Worm (Caenorhabditis elegans) whole organism, L1 larva: ENCODE results near the gene C08F8.6.

Experiments used
- F16B12.6 ChIP-seq: fragments of 150-350 bp; optimal IDR thresholded peaks from 2 replicates; lab custom pipeline; 2014; ENCODE audit warnings: missing biosample characterization, missing genetic modification characterization
- ceh-63 ChIP-seq: fragments of 200-800 bp; sonication (Bioruptor generic); optimal IDR thresholded peaks from 2 replicates; lab custom pipeline; 2018; ENCODE audit warnings: mild to moderate bottlenecking, missing genetic modification characterization, missing compliant biosample characterization
- fkh-10 ChIP-seq: sonication (generic microtip); optimal IDR thresholded peaks from 2 replicates; lab custom pipeline; 2017; ENCODE audit warnings: missing biosample characterization, missing genetic modification reagents, missing genetic modification characterization
- fos-1 ChIP-seq: fragments of 150-350 bp; optimal IDR thresholded peaks from 2 replicates; lab custom pipeline; 2014; ENCODE audit warnings: missing biosample characterization, missing genetic modification characterization
- mab-9 ChIP-seq: fragments of 200-800 bp; sonication (Bioruptor generic); IDR thresholded peaks from 2 replicates; pipeline ENCODE4 v1.3.6; 2022; ENCODE audit warnings: missing genetic modification reagents, missing genetic modification characterization, missing compliant biosample characterization
- nhr-77 ChIP-seq: fragments of 150-350 bp; optimal IDR thresholded peaks from 2 replicates; lab custom pipeline; 2014; ENCODE audit warnings: missing biosample characterization, missing genetic modification characterization
- nhr-84 ChIP-seq: sonication (generic microtip); optimal IDR thresholded peaks from 2 replicates; lab custom pipeline; 2017; ENCODE audit warnings: missing biosample characterization, missing genetic modification characterization
- rnt-1 ChIP-seq: sonication (generic microtip); optimal IDR thresholded peaks from 2 replicates; lab custom pipeline; 2016; ENCODE audit warnings: mild to moderate bottlenecking, missing genetic modification characterization, moderate library complexity, missing compliant biosample characterization
- sptf-1 ChIP-seq: fragments of 150-350 bp; optimal IDR thresholded peaks from 2 replicates; lab custom pipeline; 2014; ENCODE audit warnings: missing biosample characterization, missing genetic modification characterization
- unc-62 ChIP-seq: fragments of 150-350 bp; optimal IDR thresholded peaks from 2 replicates; lab custom pipeline; 2014; ENCODE audit warnings: missing biosample characterization, missing genetic modification reagents, missing genetic modification characterization
- ztf-11 ChIP-seq, 2 experiments: sonication (generic microtip); optimal IDR thresholded peaks; 2 replicates each; lab custom pipeline; 2016 to 2017; ENCODE audit warnings: missing genetic modification characterization in 2 of 2, missing biosample characterization in 1 of 2, missing compliant biosample characterization in 1 of 2

ce11 chrIV:11150844-11151243 is 13.9 kb downstream of the C08F8.6 start, which contains the start of gene C08F8.2:
- TF ChIP-seq fkh-10 (no peak), F16B12.6 (tag; lab: Kevin White, UChicago) (no peak), ceh-63 (GFP tag; lab: Kevin White, UChicago) (no peak), fos-1 (no peak), mab-9 (no peak), sptf-1 (tag; lab: Kevin White, UChicago) (no peak), rnt-1 (tag; lab: Kevin White, UChicago) (no peak), nhr-77 (no peak), unc-62 (GFP tag; lab: Kevin White, UChicago) (no peak), nhr-84 (no peak), ztf-11 (tag; optimal IDR thresholded peaks at IDR 0.05; lab: Kevin White, UChicago) (no peak)
